Worm (Caenorhabditis elegans) whole organism, late embryonic: Measurements from ENCODE around the gene rsks-1.

Source experiments
- C08G9.2 ChIP-seq: sonication (generic microtip); optimal IDR thresholded peaks from 2 replicates; lab custom pipeline; 2016; ENCODE audit warnings: mild to moderate bottlenecking, missing genetic modification characterization, moderate library complexity, missing compliant biosample characterization
- F13H6.1 ChIP-seq: sonication (generic microtip); optimal IDR thresholded peaks from 2 replicates; lab custom pipeline; 2016; ENCODE audit warnings: missing genetic modification characterization, missing compliant biosample characterization
- T23F11.4 ChIP-seq: fragments of 200-800 bp; sonication (Bioruptor generic); optimal IDR thresholded peaks from 2 replicates; lab custom pipeline; 2018; ENCODE audit warnings: mild to moderate bottlenecking, missing genetic modification characterization, missing compliant biosample characterization
- ceh-18 ChIP-seq: sonication (generic microtip); optimal IDR thresholded peaks from 2 replicates; lab custom pipeline; 2016; ENCODE audit warnings: missing genetic modification characterization, missing compliant biosample characterization
- ceh-19 ChIP-seq: fragments of 200-800 bp; sonication (Bioruptor generic); optimal IDR thresholded peaks from 2 replicates; lab custom pipeline; 2018; ENCODE audit warnings: mild to moderate bottlenecking, missing genetic modification characterization, missing compliant biosample characterization
- ceh-2 ChIP-seq: sonication (generic microtip); optimal IDR thresholded peaks from 2 replicates; lab custom pipeline; 2016; ENCODE audit warnings: missing genotype, missing genetic modification characterization, missing compliant biosample characterization
- ceh-22 ChIP-seq: sonication (generic microtip); optimal IDR thresholded peaks from 2 replicates; lab custom pipeline; 2017; ENCODE audit warnings: missing biosample characterization, missing genetic modification characterization
- ceh-24 ChIP-seq: sonication (generic microtip); optimal IDR thresholded peaks from 2 replicates; lab custom pipeline; 2016; ENCODE audit warnings: mild to moderate bottlenecking, missing genetic modification characterization, missing compliant biosample characterization
- ceh-30 ChIP-seq: fragments of 150-350 bp; optimal IDR thresholded peaks from 2 replicates; lab custom pipeline; 2014; ENCODE audit warnings: missing biosample characterization, missing genetic modification characterization
- ceh-31 ChIP-seq: sonication (generic microtip); optimal IDR thresholded peaks from 2 replicates; lab custom pipeline; 2016; ENCODE audit warnings: missing genetic modification characterization, missing compliant biosample characterization
- ceh-34 ChIP-seq: sonication (generic microtip); optimal IDR thresholded peaks from 2 replicates; lab custom pipeline; 2016; ENCODE audit warnings: mild to moderate bottlenecking, missing genetic modification characterization, missing compliant biosample characterization
- elt-2 ChIP-seq: sonication (generic microtip); optimal IDR thresholded peaks from 2 replicates; lab custom pipeline; 2016; ENCODE audit warnings: missing genetic modification reagents, missing genetic modification characterization, missing compliant biosample characterization
- elt-4 ChIP-seq: sonication (generic microtip); optimal IDR thresholded peaks from 2 replicates; lab custom pipeline; 2016; ENCODE audit warnings: missing genetic modification characterization, missing compliant biosample characterization
- ets-4 ChIP-seq: sonication (generic microtip); optimal IDR thresholded peaks from 2 replicates; lab custom pipeline; 2016; ENCODE audit warnings: missing genetic modification characterization, missing compliant biosample characterization
- fax-1 ChIP-seq: sonication (generic microtip); optimal IDR thresholded peaks from 2 replicates; lab custom pipeline; 2016; ENCODE audit warnings: missing genotype, missing genetic modification characterization, missing compliant biosample characterization
- lim-6 ChIP-seq: sonication (generic microtip); optimal IDR thresholded peaks from 2 replicates; lab custom pipeline; 2016; ENCODE audit warnings: missing genetic modification characterization, missing compliant biosample characterization
- lin-11 ChIP-seq: fragments of 200-800 bp; sonication (Bioruptor generic); optimal IDR thresholded peaks from 2 replicates; lab custom pipeline; 2018; ENCODE audit warnings: mild to moderate bottlenecking, missing genetic modification characterization, missing compliant biosample characterization
- madf-2 ChIP-seq: sonication (generic microtip); optimal IDR thresholded peaks from 2 replicates; lab custom pipeline; 2017; ENCODE audit warnings: missing genetic modification characterization, missing compliant biosample characterization
- nfya-1 ChIP-seq: sonication (generic microtip); optimal IDR thresholded peaks from 2 replicates; lab custom pipeline; 2017; ENCODE audit warnings: missing genetic modification characterization, mild to moderate bottlenecking, missing compliant biosample characterization, antibody characterized with exemption, moderate library complexity
- nhr-232 ChIP-seq: sonication (generic microtip); optimal IDR thresholded peaks from 2 replicates; lab custom pipeline; 2016; ENCODE audit warnings: missing genetic modification characterization, missing compliant biosample characterization
- odd-2 ChIP-seq: sonication (generic microtip); optimal IDR thresholded peaks from 2 replicates; lab custom pipeline; 2017; ENCODE audit warnings: antibody characterized with exemption, mild to moderate bottlenecking, missing genetic modification characterization, missing compliant biosample characterization
- pag-3 ChIP-seq: sonication (generic microtip); optimal IDR thresholded peaks from 2 replicates; lab custom pipeline; 2016; ENCODE audit warnings: missing compliant biosample characterization, missing genetic modification characterization, borderline replicate concordance
- pat-9 ChIP-seq: fragments of 200-800 bp; sonication (Bioruptor generic); optimal IDR thresholded peaks from 2 replicates; lab custom pipeline; 2018; ENCODE audit warnings: mild to moderate bottlenecking, missing genetic modification characterization, moderate library complexity, missing compliant biosample characterization
- pax-1 ChIP-seq: fragments of 150-350 bp; optimal IDR thresholded peaks from 2 replicates; lab custom pipeline; 2014; ENCODE audit warnings: missing biosample characterization, missing genetic modification characterization
- pha-4 ChIP-seq: fragments of 150-350 bp; optimal IDR thresholded peaks from 2 replicates; lab custom pipeline; 2018; ENCODE audit warnings: missing biosample characterization, missing genetic modification reagents, missing genetic modification characterization
- pqm-1 ChIP-seq: sonication (generic microtip); optimal IDR thresholded peaks from 2 replicates; lab custom pipeline; 2016; ENCODE audit warnings: missing genetic modification characterization, missing compliant biosample characterization
- ref-2 ChIP-seq: sonication (generic microtip); optimal IDR thresholded peaks from 2 replicates; lab custom pipeline; 2016; ENCODE audit warnings: missing genetic modification characterization, missing compliant biosample characterization
- rnt-1 ChIP-seq: sonication (generic microtip); optimal IDR thresholded peaks from 2 replicates; lab custom pipeline; 2016; ENCODE audit warnings: missing genetic modification characterization, missing compliant biosample characterization
- sox-2 ChIP-seq: fragments of 200-800 bp; sonication (Bioruptor generic); IDR thresholded peaks from 2 replicates; pipeline ENCODE4 v1.3.6; 2022; ENCODE audit warnings: missing genetic modification reagents, missing genetic modification characterization, missing compliant biosample characterization
- tbx-7 ChIP-seq: sonication (generic microtip); optimal IDR thresholded peaks from 2 replicates; lab custom pipeline; 2016; ENCODE audit warnings: missing genotype, missing genetic modification characterization, missing compliant biosample characterization
- unc-55 ChIP-seq: sonication (generic microtip); optimal IDR thresholded peaks from 2 replicates; lab custom pipeline; 2017; ENCODE audit warnings: missing biosample characterization, missing genetic modification reagents, missing genetic modification characterization
- unc-86 ChIP-seq: sonication (generic microtip); optimal IDR thresholded peaks from 2 replicates; lab custom pipeline; 2016; ENCODE audit warnings: missing genetic modification characterization, missing compliant biosample characterization
- ztf-16 ChIP-seq: sonication (generic microtip); optimal IDR thresholded peaks from 2 replicates; lab custom pipeline; 2017; ENCODE audit warnings: missing genetic modification characterization, missing compliant biosample characterization

The rsks-1 gene

ce11 chrIII:11244820-11245219 lies at the start of gene rsks-1:
TSS of gene rsks-1 (plus strand) at chrIII:11245120.
- no peak for TF ChIP-seq elt-4
- no peak for TF ChIP-seq T23F11.4 (GFP tag; lab: Kevin White, UChicago)
- TF ChIP-seq elt-2 (tag; lab: Kevin White, UChicago), result no peak
- no peak for TF ChIP-seq ref-2 (tag; lab: Kevin White, UChicago)
- no peak for TF ChIP-seq ceh-19 (GFP tag; lab: Kevin White, UChicago)
- no peak for TF ChIP-seq rnt-1 (tag; lab: Kevin White, UChicago)
- no peak for TF ChIP-seq ceh-30 (tag; lab: Kevin White, UChicago)
- TF ChIP-seq ceh-34, result no peak
- no peak for TF ChIP-seq unc-86
- no peak for TF ChIP-seq odd-2 (tag; lab: Kevin White, UChicago)
- TF ChIP-seq F13H6.1 (tag; lab: Kevin White, UChicago), result no peak
- no peak for TF ChIP-seq tbx-7 (tag; lab: Kevin White, UChicago)
- no peak for TF ChIP-seq lin-11
- TF ChIP-seq sox-2 (GFP tag; lab: Robert Waterston, UW), result no peak
- no peak for TF ChIP-seq unc-55 (GFP tag; lab: Kevin White, UChicago)
- no peak for TF ChIP-seq C08G9.2 (tag; lab: Kevin White, UChicago)

- no peak for TF ChIP-seq nhr-232 (tag; lab: Kevin White, UChicago)
- TF ChIP-seq, all 69 proteins: peak for 0
Measured at ce11 chrIII:11195140-11195539, 49.8 kb upstream of the rsks-1 start, which contains the start of gene tra-1. TSS of gene tra-1 (minus strand) at chrIII:11195201.

DNA sequence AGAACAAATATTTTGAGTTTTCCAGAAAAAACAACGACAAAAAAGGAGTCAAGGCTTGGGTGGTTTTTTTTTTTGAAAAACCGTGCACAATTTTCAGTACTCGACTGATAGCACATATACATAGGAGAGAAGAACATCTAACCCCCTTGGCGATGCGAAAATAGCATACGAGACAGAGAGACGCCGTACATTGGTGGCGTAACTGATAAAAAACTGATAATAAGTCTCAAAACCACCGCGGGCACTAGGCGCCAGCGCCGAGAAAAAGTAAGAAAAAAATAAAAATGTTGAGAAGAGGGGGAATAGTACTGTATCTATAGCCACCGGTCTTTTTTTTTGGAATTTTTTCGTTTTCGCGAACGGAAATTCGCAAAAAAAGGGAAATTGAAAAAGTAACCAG lies 49.4 kb upstream of the rsks-1 start:
- TF ChIP-seq fax-1 (no peak), elt-2 (tag; lab: Kevin White, UChicago) (peak; percentile 72)

DNA sequence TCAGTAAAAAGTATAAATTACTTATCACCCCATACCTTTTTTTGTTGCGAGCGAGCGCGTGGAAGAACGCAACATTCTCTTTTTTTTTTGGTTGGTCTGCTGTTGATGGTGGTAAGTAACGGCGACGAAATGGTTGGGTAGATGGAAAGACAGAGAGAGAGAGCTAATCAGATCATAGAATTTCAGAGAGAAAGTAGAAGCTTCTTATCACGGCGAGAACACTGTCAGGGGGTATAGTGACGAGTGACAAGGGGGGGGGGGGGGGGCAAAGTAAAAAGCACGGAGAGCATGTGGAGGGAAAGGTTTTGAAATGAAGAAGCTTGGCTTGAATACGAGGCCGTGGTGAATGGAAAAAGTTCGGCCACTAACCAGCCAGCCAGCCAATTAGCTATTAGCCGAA lies 47.6 kb upstream of the rsks-1 start:
- TF ChIP-seq fax-1, result no peak
- TF ChIP-seq tbx-7 (tag; lab: Kevin White, UChicago), result no peak

- TF ChIP-seq pha-4 (no peak), ceh-31 (tag; lab: Kevin White, UChicago) (no peak), madf-2 (tag; lab: Kevin White, UChicago) (no peak), C08G9.2 (tag; lab: Kevin White, UChicago) (no peak), nfya-1 (tag; lab: Kevin White, UChicago) (no peak), pag-3 (tag; lab: Kevin White, UChicago) (no peak), pat-9 (no peak), pqm-1 (tag; lab: Kevin White, UChicago) (no peak), ceh-24 (tag; lab: Kevin White, UChicago) (no peak), pax-1 (tag; lab: Kevin White, UChicago) (no peak)
Measured at ce11 chrIII:11200879-11201518, 43.9 kb upstream of the rsks-1 start.

DNA sequence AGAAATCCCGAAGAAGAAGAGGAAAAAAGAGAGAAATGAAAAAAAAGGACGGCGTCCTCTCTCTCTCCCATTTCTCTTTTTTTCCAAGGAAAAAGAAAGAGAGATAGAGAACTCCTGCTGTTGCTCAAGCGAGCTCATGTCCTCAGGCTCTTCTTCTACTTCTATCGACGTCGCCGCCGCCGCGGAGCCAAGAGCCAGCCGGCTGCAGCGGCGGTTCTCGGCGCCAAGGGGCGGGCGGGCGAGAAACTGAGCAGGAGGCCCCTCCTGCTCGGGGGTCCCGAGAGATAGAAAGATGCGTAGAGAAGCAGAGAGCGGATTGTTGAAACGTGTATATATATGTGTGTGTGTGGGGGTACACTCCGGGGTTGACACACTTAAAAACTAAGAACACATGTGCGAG lies 41.9 kb upstream of the rsks-1 start:
- TF ChIP-seq ceh-18, result peak; percentile 33
- TF ChIP-seq pat-9, result peak; percentile 8
- TF ChIP-seq lim-6 (tag; lab: Kevin White, UChicago), result no peak
- no peak for TF ChIP-seq ztf-16 (tag; lab: Kevin White, UChicago)
- peak; percentile 21 for TF ChIP-seq nfya-1 (tag; lab: Kevin White, UChicago)
- no peak for TF ChIP-seq ceh-2
- TF ChIP-seq ceh-22, result no peak
- peak; percentile 20 for TF ChIP-seq ceh-34
- TF ChIP-seq ets-4 (tag; lab: Kevin White, UChicago), result no peak
- TF ChIP-seq, all 69 proteins: peak for 4
